Fruit fly (Drosophila melanogaster) whole organism, embryonic: ENCODE results near the gene Bacc.

Experiments used
- Abd-B ChIP-seq: fragments of 200-800 bp; sonication (Bioruptor generic); optimal IDR thresholded peaks from 2 replicates; lab custom pipeline; 2018; ENCODE audit warnings: missing biosample characterization, mild to moderate bottlenecking, missing genetic modification characterization, moderate library complexity
- C15 ChIP-seq: fragments of 200-800 bp; sonication (Bioruptor generic); IDR thresholded peaks from 3 replicates; pipeline ENCODE4 v1.3.6; 2022; ENCODE audit warnings: missing biosample characterization, missing genetic modification characterization
- CG10147 ChIP-seq: fragments of 200-800 bp; sonication (Bioruptor generic); optimal IDR thresholded peaks from 2 replicates; lab custom pipeline; 2019; ENCODE audit warnings: missing biosample characterization, mild to moderate bottlenecking, missing genetic modification characterization, moderate library complexity
- CG10366 ChIP-seq: fragments of 200-800 bp; sonication (Bioruptor generic); IDR thresholded peaks from 2 replicates; pipeline ENCODE4 v1.3.6; 2022; ENCODE audit warnings: missing biosample characterization, missing genetic modification characterization
- CG10462 ChIP-seq: fragments of 200-800 bp; sonication (Bioruptor generic); optimal IDR thresholded peaks from 2 replicates; lab custom pipeline; 2016; ENCODE audit warnings: missing biosample characterization, missing genetic modification characterization
- CG11456 ChIP-seq: fragments of 200-800 bp; sonication (Bioruptor generic); IDR thresholded peaks from 3 replicates; pipeline ENCODE4 v1.3.6; 2022; ENCODE audit warnings: missing biosample characterization, missing genetic modification characterization
- CG13296 ChIP-seq: fragments of 200-800 bp; sonication (Bioruptor generic); optimal IDR thresholded peaks from 3 replicates; lab custom pipeline; 2018; ENCODE audit warnings: missing biosample characterization, mild to moderate bottlenecking, missing genetic modification characterization
- CG15479 ChIP-seq: fragments of 200-800 bp; sonication (Bioruptor generic); optimal IDR thresholded peaks from 3 replicates; lab custom pipeline; 2019; ENCODE audit warnings: missing biosample characterization, mild to moderate bottlenecking, missing genetic modification characterization, moderate library complexity
- CG17568 ChIP-seq: fragments of 200-800 bp; sonication (Bioruptor generic); optimal IDR thresholded peaks from 2 replicates; lab custom pipeline; 2018; ENCODE audit warnings: missing biosample characterization, mild to moderate bottlenecking, missing genetic modification characterization, moderate library complexity
- CG31224 ChIP-seq: fragments of 200-800 bp; sonication (Bioruptor generic); IDR thresholded peaks from 2 replicates; pipeline ENCODE4 v1.3.6; 2022; ENCODE audit warnings: missing biosample characterization, missing genetic modification characterization
- CG31365 ChIP-seq: fragments of 200-800 bp; sonication (Bioruptor generic); optimal IDR thresholded peaks from 2 replicates; lab custom pipeline; 2018; ENCODE audit warnings: missing biosample characterization, mild to moderate bottlenecking, missing genetic modification characterization
- CG32772 ChIP-seq: fragments of 200-800 bp; sonication (Bioruptor generic); IDR thresholded peaks from 2 replicates; pipeline ENCODE4 v1.3.6; 2022; ENCODE audit warnings: missing biosample characterization, missing genetic modification characterization
- CG3281 ChIP-seq: fragments of 200-800 bp; sonication (Bioruptor generic); optimal IDR thresholded peaks from 3 replicates; lab custom pipeline; 2017; ENCODE audit warnings: missing biosample characterization, mild to moderate bottlenecking, missing genetic modification characterization
- CG5245 ChIP-seq: fragments of 200-800 bp; sonication (Bioruptor generic); optimal IDR thresholded peaks from 3 replicates; lab custom pipeline; 2016; ENCODE audit warnings: missing biosample characterization, missing genetic modification characterization
- CG6791 ChIP-seq: fragments of 200-800 bp; sonication (Bioruptor generic); IDR thresholded peaks from 3 replicates; pipeline ENCODE4 v1.3.6; 2022; ENCODE audit warnings: missing biosample characterization, missing genetic modification characterization; ENCODE audit not compliant: partially characterized antibody
- CG7556 ChIP-seq: fragments of 200-800 bp; sonication (Bioruptor generic); optimal IDR thresholded peaks from 2 replicates; lab custom pipeline; 2017; ENCODE audit warnings: missing biosample characterization, mild to moderate bottlenecking, missing genetic modification characterization
- CG7987 ChIP-seq: fragments of 200-800 bp; sonication (Bioruptor generic); optimal IDR thresholded peaks from 2 replicates; lab custom pipeline; 2018; ENCODE audit warnings: missing biosample characterization, mild to moderate bottlenecking, missing genetic modification characterization, moderate library complexity
- CG8281 ChIP-seq: fragments of 200-800 bp; sonication (Bioruptor generic); optimal IDR thresholded peaks from 2 replicates; lab custom pipeline; 2018; ENCODE audit warnings: missing biosample characterization, mild to moderate bottlenecking, missing genetic modification characterization, moderate library complexity
- CG8478 ChIP-seq: fragments of >200 bp; optimal IDR thresholded peaks from 2 replicates; lab custom pipeline; 2018
- CG9797 ChIP-seq: fragments of 200-800 bp; sonication (Bioruptor generic); optimal IDR thresholded peaks from 3 replicates; lab custom pipeline; 2018; ENCODE audit warnings: missing biosample characterization, mild to moderate bottlenecking, missing genetic modification characterization
- CG9876 ChIP-seq: fragments of 200-800 bp; sonication (Bioruptor generic); optimal IDR thresholded peaks from 2 replicates; lab custom pipeline; 2016; ENCODE audit warnings: missing biosample characterization, missing genetic modification characterization
- CG9932 ChIP-seq: fragments of 200-800 bp; sonication (Bioruptor generic); IDR thresholded peaks from 2 replicates; pipeline ENCODE4 v1.3.6; 2022; ENCODE audit warnings: missing biosample characterization, missing genetic modification characterization
- CoRest ChIP-seq: fragments of 200-800 bp; sonication (Bioruptor generic); optimal IDR thresholded peaks from 3 replicates; lab custom pipeline; 2018; ENCODE audit warnings: missing biosample characterization, mild to moderate bottlenecking, missing genetic modification characterization, moderate library complexity
- HLH3B ChIP-seq: fragments of 200-800 bp; sonication (Bioruptor generic); IDR thresholded peaks from 2 replicates; pipeline ENCODE4 v1.3.6; 2022; ENCODE audit warnings: missing biosample characterization, missing genetic modification characterization
- HmgZ ChIP-seq: fragments of 200-800 bp; sonication (Bioruptor generic); optimal IDR thresholded peaks from 2 replicates; lab custom pipeline; 2018; ENCODE audit warnings: missing biosample characterization, mild to moderate bottlenecking, missing genetic modification characterization
- Hmx ChIP-seq: fragments of 200-800 bp; sonication (Bioruptor generic); optimal IDR thresholded peaks from 2 replicates; lab custom pipeline; 2016; ENCODE audit warnings: missing biosample characterization, missing genetic modification characterization
- Meics ChIP-seq: fragments of 200-800 bp; sonication (Bioruptor generic); optimal IDR thresholded peaks from 2 replicates; lab custom pipeline; 2017; ENCODE audit warnings: missing biosample characterization, mild to moderate bottlenecking, missing genetic modification characterization
- Myb ChIP-seq: fragments of 200-800 bp; sonication (Bioruptor generic); optimal IDR thresholded peaks from 2 replicates; lab custom pipeline; 2016; ENCODE audit warnings: missing biosample characterization, missing genetic modification characterization
- NC2α ChIP-seq: fragments of 200-800 bp; sonication (Bioruptor generic); optimal IDR thresholded peaks from 2 replicates; lab custom pipeline; 2016; ENCODE audit warnings: missing biosample characterization, missing genetic modification characterization
- Nf-YB ChIP-seq: fragments of 200-800 bp; sonication (Bioruptor generic); optimal IDR thresholded peaks from 3 replicates; lab custom pipeline; 2019; ENCODE audit warnings: missing biosample characterization, mild to moderate bottlenecking, missing genetic modification characterization, moderate library complexity
- NfI ChIP-seq: fragments of 200-800 bp; sonication (Bioruptor generic); optimal IDR thresholded peaks from 3 replicates; lab custom pipeline; 2018; ENCODE audit warnings: missing biosample characterization, mild to moderate bottlenecking, missing genetic modification characterization, moderate library complexity
- Rfx ChIP-seq: fragments of 200-800 bp; sonication (Bioruptor generic); IDR thresholded peaks from 2 replicates; pipeline ENCODE4 v1.3.6; 2022; ENCODE audit warnings: missing biosample characterization, missing genetic modification characterization
- Usf ChIP-seq: fragments of 200-800 bp; sonication (Bioruptor generic); optimal IDR thresholded peaks from 2 replicates; lab custom pipeline; 2017; ENCODE audit warnings: missing genotype, missing biosample characterization, missing genetic modification characterization
- Vsx1 ChIP-seq: fragments of 200-800 bp; sonication (Bioruptor generic); optimal IDR thresholded peaks from 2 replicates; lab custom pipeline; 2017; ENCODE audit warnings: missing biosample characterization, mild to moderate bottlenecking, missing genetic modification characterization, missing genetic modification reagents
- cas ChIP-seq: fragments of 200-800 bp; sonication (Bioruptor generic); IDR thresholded peaks from 2 replicates; pipeline ENCODE4 v1.3.6; 2022; ENCODE audit warnings: missing biosample characterization, missing genetic modification characterization
- disco-r ChIP-seq: fragments of 200-800 bp; sonication (Bioruptor generic); optimal IDR thresholded peaks from 2 replicates; lab custom pipeline; 2016; ENCODE audit warnings: missing biosample characterization, missing genetic modification characterization
- fd3F ChIP-seq: fragments of 200-800 bp; sonication (Bioruptor generic); optimal IDR thresholded peaks from 2 replicates; lab custom pipeline; 2018; ENCODE audit warnings: missing biosample characterization, mild to moderate bottlenecking, missing genetic modification characterization, moderate library complexity
- gsb ChIP-seq: fragments of 200-800 bp; sonication (Bioruptor generic); IDR thresholded peaks from 2 replicates; pipeline ENCODE4 v1.3.6; 2022; ENCODE audit warnings: missing biosample characterization, missing genetic modification characterization
- lbe ChIP-seq: fragments of 200-800 bp; sonication (Bioruptor generic); optimal IDR thresholded peaks from 2 replicates; lab custom pipeline; 2016; ENCODE audit warnings: missing biosample characterization, mild to moderate bottlenecking, missing genetic modification characterization
- mam ChIP-seq: fragments of 200-800 bp; sonication (Bioruptor generic); optimal IDR thresholded peaks from 3 replicates; lab custom pipeline; 2016; ENCODE audit warnings: missing biosample characterization, missing genetic modification characterization
- nerfin-2 ChIP-seq: fragments of 200-800 bp; sonication (Bioruptor generic); IDR thresholded peaks from 2 replicates; pipeline ENCODE4 v1.3.6; 2022; ENCODE audit warnings: missing biosample characterization, missing genetic modification characterization; ENCODE audit not compliant: partially characterized antibody
- nmo ChIP-seq: fragments of 200-800 bp; sonication (Bioruptor generic); optimal IDR thresholded peaks from 2 replicates; lab custom pipeline; 2018; ENCODE audit warnings: missing biosample characterization, mild to moderate bottlenecking, missing genetic modification characterization, moderate library complexity
- onecut ChIP-seq: fragments of 200-800 bp; sonication (Bioruptor generic); IDR thresholded peaks from 2 replicates; pipeline ENCODE4 v1.3.6; 2022; ENCODE audit warnings: missing biosample characterization, missing genetic modification characterization
- otp ChIP-seq: fragments of 200-800 bp; sonication (Bioruptor generic); IDR thresholded peaks from 3 replicates; pipeline ENCODE4, ENCODE4 v1.3.6; 2022; ENCODE audit warnings: missing biosample characterization, missing genetic modification characterization
- prd ChIP-seq, 3 experiments: fragments of >200 bp in 2 of 3; fragments of 200-800 bp in 1 of 3; sonication (Bioruptor generic) in 1 of 3; optimal IDR thresholded peaks in 2 of 3; IDR thresholded peaks in 1 of 3; 2 replicates in 2 of 3; 3 replicates in 1 of 3; pipeline versions ENCODE4 v1.3.6 to Lab custom; 2017 to 2022; ENCODE audit warnings: missing biosample characterization in 1 of 3, missing genetic modification characterization in 1 of 3
- ranshi ChIP-seq: fragments of 200-800 bp; sonication (Bioruptor generic); IDR thresholded peaks from 2 replicates; pipeline ENCODE4 v1.3.6; 2022; ENCODE audit warnings: missing biosample characterization, missing genetic modification characterization
- slbo ChIP-seq: fragments of 200-800 bp; sonication (Bioruptor generic); IDR thresholded peaks from 2 replicates; pipeline ENCODE4 v1.3.6; 2022; ENCODE audit warnings: missing biosample characterization, missing genetic modification characterization
- sob ChIP-seq: fragments of 200-800 bp; sonication (Bioruptor generic); IDR thresholded peaks from 2 replicates; pipeline ENCODE4 v1.3.6; 2022; ENCODE audit warnings: missing biosample characterization, missing genetic modification characterization
- sug ChIP-seq: fragments of 200-800 bp; optimal IDR thresholded peaks from 2 replicates; lab custom pipeline; 2019; ENCODE audit warnings: missing biosample characterization, mild to moderate bottlenecking, missing genetic modification characterization, moderate library complexity
- twi ChIP-seq: fragments of 200-800 bp; optimal IDR thresholded peaks from 2 replicates; lab custom pipeline; 2019; ENCODE audit warnings: missing biosample characterization, mild to moderate bottlenecking, missing genetic modification characterization, moderate library complexity
- vvl ChIP-seq: fragments of 200-800 bp; sonication (Bioruptor generic); IDR thresholded peaks from 2 replicates; pipeline ENCODE4 v1.3.6; 2022; ENCODE audit warnings: missing biosample characterization, missing genetic modification characterization

Gene Bacc

DNA sequence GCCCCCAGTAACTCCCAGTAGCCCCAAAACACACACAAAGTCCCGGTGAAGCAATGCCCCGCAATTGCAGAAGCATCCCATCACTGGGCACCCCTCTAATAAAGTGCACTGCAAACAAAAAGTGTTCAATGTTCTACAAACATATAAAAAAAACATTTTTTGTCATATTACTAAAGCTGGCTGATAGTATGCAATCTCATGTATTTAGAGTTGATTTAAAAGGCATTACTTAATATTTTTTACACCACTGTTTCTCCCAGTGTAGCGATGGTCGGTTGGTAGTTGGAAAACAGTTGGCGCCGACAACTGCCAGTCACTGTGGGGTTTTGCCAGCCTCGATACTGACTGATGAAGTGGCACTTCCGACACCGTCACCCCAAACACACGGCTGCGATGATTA lies 31.9 kb upstream of the Bacc start (continued):
- TF ChIP-seq sob (no peak), CG5245 (GFP tag; lab: Kevin White, UChicago) (no peak), HmgZ (tag; lab: Kevin White, UChicago) (no peak), CG9932 (GFP tag; lab: Robert Waterston, UW) (peak; percentile 45), CoRest (peak; percentile 10), fd3F (GFP tag; lab: Kevin White, UChicago) (no peak), mam (GFP tag; lab: Kevin White, UChicago) (peak; percentile 13), Hmx (GFP tag; lab: Kevin White, UChicago) (no peak), CG13296 (GFP tag; lab: Kevin White, UChicago) (no peak), CG31365 (tag; lab: Kevin White, UChicago) (no peak), disco-r (GFP tag; lab: Kevin White, UChicago) (no peak), CG11456 (GFP tag; lab: Robert Waterston, UW) (peak; percentile 43; the same call in 1 of the 3 replicates), CG17568 (GFP tag; lab: Kevin White, UChicago) (no peak), CG10462 (GFP tag; lab: Kevin White, UChicago) (no peak), ranshi (peak; percentile 38; the same call in 1 of the 2 replicates), CG3281 (peak; percentile 8), CG10366 (GFP tag; lab: Robert Waterston, UW) (0 out of 2 replicates have a peak, but pooled peaks have one; percentile 14), CG6791 (GFP tag; lab: Robert Waterston, UW) (no peak), CG31224 (GFP tag; lab: Robert Waterston, UW) (no peak), nerfin-2 (GFP tag; lab: Robert Waterston, UW) (no peak), CG9797 (no peak), Nf-YB (GFP tag; lab: Kevin White, UChicago) (no peak), gsb (no peak), HLH3B (GFP tag; lab: Robert Waterston, UW) (0 out of 2 replicates have a peak, but pooled peaks have one; percentile 5), prd (optimal IDR thresholded peaks at IDR 0.05; lab: Kevin White, UChicago) (no peak), prd (GFP tag; IDR thresholded peaks at IDR 0.05; lab: Robert Waterston, UW) (peak; percentile 26; the same call in 1 of the 3 replicates), Vsx1 (GFP tag; lab: Kevin White, UChicago) (no peak), CG8478 (lab: Kevin White, UChicago) (no peak), slbo (GFP tag; lab: Robert Waterston, UW) (peak; percentile 28; the same call in 1 of the 2 replicates), Rfx (GFP tag; lab: Robert Waterston, UW) (peak; percentile 40; the same call in 1 of the 2 replicates), C15 (GFP tag; lab: Robert Waterston, UW) (no peak), CG7556 (GFP tag; lab: Kevin White, UChicago) (peak; percentile 52), Abd-B (GFP tag; lab: Kevin White, UChicago) (no peak), cas (GFP tag; lab: Robert Waterston, UW) (no peak), otp (GFP tag; lab: Robert Waterston, UW) (no peak), twi (no peak), onecut (no peak), CG32772 (GFP tag; lab: Robert Waterston, UW) (peak; percentile 5; the same call in 1 of the 2 replicates), Meics (GFP tag; lab: Kevin White, UChicago) (peak; percentile 35), CG15479 (GFP tag; lab: Kevin White, UChicago) (no peak), NfI (GFP tag; lab: Kevin White, UChicago) (peak; percentile 5), CG10147 (GFP tag; lab: Kevin White, UChicago) (no peak), lbe (GFP tag; lab: Kevin White, UChicago) (no peak), sug (tag; lab: Kevin White, UChicago) (no peak), NC2α (GFP tag; lab: Kevin White, UChicago) (no peak), Usf (GFP tag; lab: Kevin White, UChicago) (no peak), CG9876 (GFP tag; lab: Kevin White, UChicago) (no peak), CG8281 (tag; lab: Kevin White, UChicago) (no peak), Myb (GFP tag; lab: Kevin White, UChicago) (no peak), nmo (no peak), CG7987 (GFP tag; lab: Kevin White, UChicago) (no peak), vvl (GFP tag; lab: Robert Waterston, UW) (no peak)
